Fruit fly (Drosophila melanogaster): ENCODE results near the gene CG15879.

The CG15879 gene

dm6 chr3L:2158689-2159310 lies 10.1 kb downstream of the CG15879 start (continued):
- TF ChIP-seq CG3726 (GFP tag; IDR thresholded peaks at IDR 0.05) (0 out of 3 replicates have a peak, but pooled peaks have one; percentile 27), CG2120 (GFP tag; optimal IDR thresholded peaks at IDR 0.05) (no peak), E2f2 (GFP tag; IDR thresholded peaks at IDR 0.05) (peak; percentile 23; the same call in 1 of the 2 replicates), wor (GFP tag; IDR thresholded peaks at IDR 0.05) (0 out of 2 replicates have a peak, but pooled peaks have one; percentile 17), so (GFP tag; IDR thresholded peaks at IDR 0.05) (no peak), Med (GFP tag) (peak; percentile 79), az2 (GFP tag; optimal IDR thresholded peaks at IDR 0.05) (peak; percentile 35), usp (GFP tag; optimal IDR thresholded peaks at IDR 0.05) (no peak), vfl (GFP tag; optimal IDR thresholded peaks at IDR 0.05) (no peak), YL-1 (GFP tag; optimal IDR thresholded peaks at IDR 0.05) (no peak), grn (GFP tag; optimal IDR thresholded peaks at IDR 0.05) (no peak), CG18619 (GFP tag; optimal IDR thresholded peaks at IDR 0.05) (no peak), salm (tag; optimal IDR thresholded peaks at IDR 0.05) (no peak), CG31365 (tag; optimal IDR thresholded peaks at IDR 0.05) (no peak), Jarid2 (GFP tag; optimal IDR thresholded peaks at IDR 0.05) (no peak), Hey (tag; optimal IDR thresholded peaks at IDR 0.05) (no peak), run (tag; optimal IDR thresholded peaks at IDR 0.05) (no peak), ken (GFP tag; IDR thresholded peaks at IDR 0.05) (peak; percentile 63; the same call in 2 of the 3 replicates), klu (GFP tag; IDR thresholded peaks at IDR 0.05) (no peak), zfh2 (GFP tag; optimal IDR thresholded peaks at IDR 0.05) (no peak), CG6175 (GFP tag; IDR thresholded peaks at IDR 0.05) (no peak), CG30403 (GFP tag; optimal IDR thresholded peaks at IDR 0.05) (peak; percentile 41), CG12219 (GFP tag; optimal IDR thresholded peaks at IDR 0.05) (peak; percentile 42), CG34422 (GFP tag; IDR thresholded peaks at IDR 0.05) (peak; percentile 56; the same call in 1 of the 3 replicates), br (optimal IDR thresholded peaks at IDR 0.05) (no peak), lmd (GFP tag; IDR thresholded peaks at IDR 0.05) (peak; percentile 51; the same call in 1 of the 2 replicates), ase (GFP tag; IDR thresholded peaks at IDR 0.05) (peak; percentile 32; the same call in 1 of the 3 replicates), caup (GFP tag; optimal IDR thresholded peaks at IDR 0.05; ENCODE audit: severe bottlenecking) (no peak), Chrac-16 (GFP tag; optimal IDR thresholded peaks at IDR 0.05) (peak; percentile 25), ssp (GFP tag; IDR thresholded peaks at IDR 0.05) (peak; percentile 43), h (optimal IDR thresholded peaks at IDR 0.05) (no peak), CG15601 (tag; optimal IDR thresholded peaks at IDR 0.05) (peak; percentile 69), Oaz (GFP tag; IDR thresholded peaks at IDR 0.05) (no peak), Hand (GFP tag; optimal IDR thresholded peaks at IDR 0.05) (no peak), nau (GFP tag; optimal IDR thresholded peaks at IDR 0.05) (no peak), dpn (GFP tag; optimal IDR thresholded peaks at IDR 0.05) (peak in 1 of 2 experiments; percentile 59), toy (GFP tag; IDR thresholded peaks at IDR 0.05) (no peak), CG10209 (GFP tag; optimal IDR thresholded peaks at IDR 0.05) (peak; percentile 28), al (GFP tag; IDR thresholded peaks at IDR 0.05) (no peak), Dll (GFP tag; IDR thresholded peaks at IDR 0.05; ENCODE audit: partially characterized antibody) (no peak), btn (GFP tag; optimal IDR thresholded peaks at IDR 0.05) (no peak), oc (tag; optimal IDR thresholded peaks at IDR 0.05) (peak; percentile 70), CG2889 (GFP tag; IDR thresholded peaks at IDR 0.05) (no peak), Trl (optimal IDR thresholded peaks at IDR 0.05) (no peak), Trl (GFP tag; optimal IDR thresholded peaks at IDR 0.05) (no peak), tx (GFP tag; optimal IDR thresholded peaks at IDR 0.05) (no peak), Lhr (GFP tag; optimal IDR thresholded peaks at IDR 0.05) (no peak), NfI (GFP tag; optimal IDR thresholded peaks at IDR 0.05) (no peak), cato (GFP tag; optimal IDR thresholded peaks at IDR 0.05; ENCODE audit: borderline replicate concordance) (no peak), Ptx1 (GFP tag; IDR thresholded peaks at IDR 0.05) (peak; percentile 35; the same call in 1 of the 2 replicates), CG12744 (GFP tag; optimal IDR thresholded peaks at IDR 0.05) (no peak), CG3847 (GFP tag; IDR thresholded peaks at IDR 0.05) (no peak)

All from whole organism, embryonic.